Worm (Caenorhabditis elegans) whole organism, late embryonic: Measurements from ENCODE around the gene D1044.4.

Experiments
- F13H6.1 ChIP-seq: sonication (generic microtip); optimal IDR thresholded peaks from 2 replicates; lab custom pipeline; 2016; ENCODE audit warnings: missing genetic modification characterization, missing compliant biosample characterization
- K02D7.2 ChIP-seq: sonication (generic microtip); optimal IDR thresholded peaks from 2 replicates; lab custom pipeline; 2017; ENCODE audit warnings: mild to moderate bottlenecking, missing genetic modification characterization, missing compliant biosample characterization
- ama-1 ChIP-seq: fragments of 150-350 bp; optimal IDR thresholded peaks from 2 replicates; lab custom pipeline; 2014
- ceh-19 ChIP-seq: fragments of 200-800 bp; sonication (Bioruptor generic); optimal IDR thresholded peaks from 2 replicates; lab custom pipeline; 2018; ENCODE audit warnings: mild to moderate bottlenecking, missing genetic modification characterization, missing compliant biosample characterization
- ceh-34 ChIP-seq: sonication (generic microtip); optimal IDR thresholded peaks from 2 replicates; lab custom pipeline; 2016; ENCODE audit warnings: mild to moderate bottlenecking, missing genetic modification characterization, missing compliant biosample characterization
- ceh-48 ChIP-seq: sonication (generic microtip); optimal IDR thresholded peaks from 2 replicates; lab custom pipeline; 2016; ENCODE audit warnings: missing genetic modification characterization, inconsistent platforms, missing compliant biosample characterization
- che-1 ChIP-seq: sonication (generic microtip); optimal IDR thresholded peaks from 2 replicates; lab custom pipeline; 2016; ENCODE audit warnings: mild to moderate bottlenecking, missing genetic modification characterization, missing compliant biosample characterization
- elt-2 ChIP-seq: sonication (generic microtip); optimal IDR thresholded peaks from 2 replicates; lab custom pipeline; 2016; ENCODE audit warnings: missing genetic modification reagents, missing genetic modification characterization, missing compliant biosample characterization
- hlh-15 ChIP-seq: sonication (generic microtip); optimal IDR thresholded peaks from 2 replicates; lab custom pipeline; 2016; ENCODE audit warnings: missing genetic modification characterization, missing compliant biosample characterization
- madf-2 ChIP-seq: sonication (generic microtip); optimal IDR thresholded peaks from 2 replicates; lab custom pipeline; 2017; ENCODE audit warnings: missing genetic modification characterization, missing compliant biosample characterization
- nhr-11 ChIP-seq: fragments of 150-350 bp; optimal IDR thresholded peaks from 2 replicates; lab custom pipeline; 2014; ENCODE audit warnings: missing biosample characterization, missing genetic modification characterization
- pax-1 ChIP-seq: fragments of 150-350 bp; optimal IDR thresholded peaks from 2 replicates; lab custom pipeline; 2014; ENCODE audit warnings: missing biosample characterization, missing genetic modification characterization
- pqm-1 ChIP-seq: sonication (generic microtip); optimal IDR thresholded peaks from 2 replicates; lab custom pipeline; 2016; ENCODE audit warnings: missing genetic modification characterization, missing compliant biosample characterization
- rnt-1 ChIP-seq: sonication (generic microtip); optimal IDR thresholded peaks from 2 replicates; lab custom pipeline; 2016; ENCODE audit warnings: missing genetic modification characterization, missing compliant biosample characterization

DNA sequence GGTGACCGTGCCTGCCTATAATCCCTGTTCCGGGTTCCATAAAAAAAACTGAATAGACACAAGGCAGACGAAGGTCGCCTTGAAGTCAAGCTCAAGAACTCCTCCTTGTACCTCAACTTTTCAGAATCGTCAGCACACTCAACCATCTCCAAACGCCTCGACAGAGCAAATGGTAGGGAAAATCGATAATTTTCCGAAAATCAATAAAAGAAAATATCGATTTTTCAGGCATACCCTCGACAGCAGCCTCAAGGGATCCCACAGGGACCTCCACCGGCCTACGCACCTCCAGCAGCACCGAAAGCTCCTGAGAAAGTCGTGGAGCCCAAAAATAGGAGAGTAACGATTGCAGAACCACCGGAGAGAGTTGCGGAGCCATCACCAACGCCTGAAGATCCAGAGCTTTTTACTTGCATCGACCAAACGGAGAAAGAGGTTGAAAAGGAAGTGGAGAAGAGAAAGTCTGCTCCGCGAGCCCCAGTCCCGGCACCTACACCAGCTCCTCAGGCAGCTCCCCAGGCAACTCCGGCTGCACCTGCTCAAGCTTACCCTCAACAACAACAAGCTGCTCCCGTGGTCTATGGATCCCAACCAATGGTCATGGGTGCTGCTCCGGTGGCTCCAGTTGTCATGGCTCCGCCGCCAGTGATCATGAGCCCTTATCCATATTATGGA lies 42.2 kb downstream of the D1044.4 start:
- TF ChIP-seq hlh-15: no peak
- no peak for TF ChIP-seq pqm-1
- no peak for TF ChIP-seq ama-1 (lab: Kevin White, UChicago)
- TF ChIP-seq elt-2 (tag; lab: Kevin White, UChicago): no peak
- no peak for TF ChIP-seq madf-2 (tag; lab: Kevin White, UChicago)
- no peak for TF ChIP-seq pax-1 (tag; lab: Kevin White, UChicago)
- TF ChIP-seq che-1 (tag; lab: Kevin White, UChicago): no peak
- TF ChIP-seq F13H6.1 (tag; lab: Kevin White, UChicago): no peak
- TF ChIP-seq K02D7.2: no peak
- TF ChIP-seq ceh-34 (tag; lab: Kevin White, UChicago): no peak
- TF ChIP-seq rnt-1 (tag; lab: Kevin White, UChicago): no peak
- no peak for TF ChIP-seq nhr-11 (tag; lab: Kevin White, UChicago)
- TF ChIP-seq ceh-48 (tag; lab: Kevin White, UChicago): no peak
- no peak for TF ChIP-seq ceh-19 (GFP tag; lab: Kevin White, UChicago)
